Worm (Caenorhabditis elegans) whole organism, L2 larva: ENCODE results near the gene rpn-11.

ENCODE experiments used
- lin-13 ChIP-seq: fragments of 150-350 bp; optimal IDR thresholded peaks from 2 replicates; lab custom pipeline; 2014; ENCODE audit warnings: missing biosample characterization, missing genetic modification reagents, missing genetic modification characterization
- lsy-2 ChIP-seq, 2 experiments: fragments of 150-350 bp in 1 of 2; sonication (generic microtip) in 1 of 2; optimal IDR thresholded peaks; 2 replicates each; lab custom pipeline; 2014 to 2017; ENCODE audit warnings: missing biosample characterization in 2 of 2, missing genetic modification characterization in 2 of 2
- mbf-1 ChIP-seq: sonication (generic microtip); optimal IDR thresholded peaks from 2 replicates; lab custom pipeline; 2017; ENCODE audit warnings: missing biosample characterization, missing genetic modification characterization
- snpc-4 ChIP-seq: fragments of 150-350 bp; optimal IDR thresholded peaks from 2 replicates; lab custom pipeline; 2014; ENCODE audit warnings: missing biosample characterization, missing genetic modification characterization
- unc-62 ChIP-seq: fragments of 150-350 bp; optimal IDR thresholded peaks from 2 replicates; lab custom pipeline; 2014; ENCODE audit warnings: missing biosample characterization, missing genetic modification reagents, missing genetic modification characterization

- TF ChIP-seq snpc-4 (tag; lab: Kevin White, UChicago) (no peak), lin-13 (GFP tag; lab: Kevin White, UChicago) (no peak), mbf-1 (tag; lab: Kevin White, UChicago) (no peak), unc-62 (GFP tag; lab: Kevin White, UChicago) (no peak), lsy-2 (tag; optimal IDR thresholded peaks at IDR 0.05; lab: Kevin White, UChicago) (no peak)
Measured at ce11 chrII:4018617-4019016, 25.7 kb downstream of the rpn-11 start, which contains the start of gene K07D4.6.
